Worm (Caenorhabditis elegans) whole organism, mixed stage, embryonic: ENCODE measurements around the gene C44E12.1.

Source experiments
- M03D4.4 ChIP-seq: sonication (generic microtip); optimal IDR thresholded peaks from 2 replicates; lab custom pipeline; 2017; ENCODE audit warnings: mild to moderate bottlenecking, missing genetic modification characterization, missing compliant biosample characterization
- bed-3 ChIP-seq: fragments of 200-800 bp; sonication (Bioruptor generic); optimal IDR thresholded peaks from 3 replicates; lab custom pipeline; 2018; ENCODE audit warnings: mild to moderate bottlenecking, missing genetic modification characterization, moderate library complexity, missing compliant biosample characterization
- blmp-1 ChIP-seq: fragments of 150-350 bp; optimal IDR thresholded peaks from 2 replicates; lab custom pipeline; 2014; ENCODE audit warnings: missing biosample characterization, missing genetic modification characterization
- ceh-39 ChIP-seq: fragments of 150-350 bp; optimal IDR thresholded peaks from 2 replicates; lab custom pipeline; 2014; ENCODE audit warnings: missing biosample characterization, missing genetic modification characterization
- ceh-43 ChIP-seq: fragments of 200-800 bp; sonication (Bioruptor generic); optimal IDR thresholded peaks from 2 replicates; lab custom pipeline; 2018; ENCODE audit warnings: mild to moderate bottlenecking, missing genetic modification characterization, moderate library complexity, missing compliant biosample characterization
- ceh-83 ChIP-seq: fragments of 200-800 bp; sonication (Bioruptor generic); optimal IDR thresholded peaks from 2 replicates; lab custom pipeline; 2018; ENCODE audit warnings: mild to moderate bottlenecking, missing genetic modification characterization, missing compliant biosample characterization
- ces-1 ChIP-seq: fragments of 150-350 bp; optimal IDR thresholded peaks from 2 replicates; lab custom pipeline; 2014; ENCODE audit warnings: missing biosample characterization, missing genetic modification reagents, missing genetic modification characterization
- cnd-1 ChIP-seq: fragments of 200-800 bp; sonication (Bioruptor generic); optimal IDR thresholded peaks from 2 replicates; lab custom pipeline; 2018; ENCODE audit warnings: mild to moderate bottlenecking, missing genetic modification characterization, missing compliant biosample characterization
- drap-1 ChIP-seq: fragments of 200-800 bp; sonication (Bioruptor generic); optimal IDR thresholded peaks from 3 replicates; lab custom pipeline; 2018; ENCODE audit warnings: mild to moderate bottlenecking, missing genetic modification characterization, missing compliant biosample characterization
- elt-1 ChIP-seq: sonication (generic microtip); optimal IDR thresholded peaks from 2 replicates; lab custom pipeline; 2017; ENCODE audit warnings: missing genetic modification characterization, mild to moderate bottlenecking, missing compliant biosample characterization, antibody characterized with exemption, moderate library complexity, borderline replicate concordance; ENCODE audit not compliant: insufficient read depth
- elt-3 ChIP-seq: fragments of 150-350 bp; optimal IDR thresholded peaks from 2 replicates; lab custom pipeline; 2014; ENCODE audit warnings: missing biosample characterization, missing genetic modification characterization
- ham-2 ChIP-seq: fragments of 200-800 bp; sonication (Bioruptor generic); optimal IDR thresholded peaks from 2 replicates; lab custom pipeline; 2018; ENCODE audit warnings: mild to moderate bottlenecking, missing genetic modification characterization, missing compliant biosample characterization
- hlh-1 ChIP-seq: fragments of 150-350 bp; optimal IDR thresholded peaks from 2 replicates; lab custom pipeline; 2014; ENCODE audit warnings: missing biosample characterization, missing genetic modification reagents, missing genetic modification characterization
- lsy-2 ChIP-seq: fragments of 150-350 bp; optimal IDR thresholded peaks from 2 replicates; lab custom pipeline; 2014; ENCODE audit warnings: missing biosample characterization, missing genetic modification characterization
- mab-5 ChIP-seq: fragments of 150-350 bp; optimal IDR thresholded peaks from 2 replicates; lab custom pipeline; 2014; ENCODE audit warnings: missing biosample characterization, missing genetic modification characterization
- mep-1 ChIP-seq: fragments of 150-350 bp; optimal IDR thresholded peaks from 2 replicates; lab custom pipeline; 2017; ENCODE audit warnings: missing biosample characterization, missing genetic modification reagents, missing genetic modification characterization, inconsistent platforms
- nhr-12 ChIP-seq: fragments of 150-350 bp; optimal IDR thresholded peaks from 2 replicates; lab custom pipeline; 2014; ENCODE audit warnings: missing biosample characterization, missing genetic modification characterization
- nhr-2 ChIP-seq: fragments of 150-350 bp; optimal IDR thresholded peaks from 2 replicates; lab custom pipeline; 2014; ENCODE audit warnings: missing biosample characterization, missing genetic modification characterization
- nhr-237 ChIP-seq: fragments of 150-350 bp; optimal IDR thresholded peaks from 2 replicates; lab custom pipeline; 2014; ENCODE audit warnings: missing biosample characterization, missing genetic modification characterization
- nhr-28 ChIP-seq: fragments of 150-350 bp; optimal IDR thresholded peaks from 2 replicates; lab custom pipeline; 2014; ENCODE audit warnings: missing biosample characterization, missing genetic modification characterization
- nhr-76 ChIP-seq: sonication (generic microtip); optimal IDR thresholded peaks from 2 replicates; lab custom pipeline; 2017; ENCODE audit warnings: missing biosample characterization, missing genetic modification characterization
- pha-4 ChIP-seq: fragments of 150-350 bp; optimal IDR thresholded peaks from 2 replicates; lab custom pipeline; 2018; ENCODE audit warnings: missing biosample characterization, missing genetic modification reagents, missing genetic modification characterization
- sem-2 ChIP-seq: fragments of 200-800 bp; sonication (Bioruptor generic); optimal IDR thresholded peaks from 2 replicates; lab custom pipeline; 2018; ENCODE audit warnings: mild to moderate bottlenecking, missing genetic modification characterization, missing compliant biosample characterization
- snpc-4 ChIP-seq: fragments of 150-350 bp; optimal IDR thresholded peaks from 2 replicates; lab custom pipeline; 2014; ENCODE audit warnings: missing biosample characterization, missing genetic modification characterization
- sptf-1 ChIP-seq: sonication (generic microtip); optimal IDR thresholded peaks from 2 replicates; lab custom pipeline; 2017; ENCODE audit warnings: mild to moderate bottlenecking, missing genetic modification characterization, moderate library complexity, missing compliant biosample characterization
- tbx-8 ChIP-seq: fragments of 200-800 bp; sonication (Bioruptor generic); optimal IDR thresholded peaks from 2 replicates; lab custom pipeline; 2018; ENCODE audit warnings: mild to moderate bottlenecking, missing genetic modification characterization, moderate library complexity, missing compliant biosample characterization
- unc-120 ChIP-seq: sonication (generic microtip); optimal IDR thresholded peaks from 2 replicates; lab custom pipeline; 2017; ENCODE audit warnings: missing genetic modification characterization, missing compliant biosample characterization; ENCODE audit not compliant: poor library complexity, severe bottlenecking
- unc-39 ChIP-seq: fragments of 150-350 bp; optimal IDR thresholded peaks from 2 replicates; lab custom pipeline; 2014; ENCODE audit warnings: missing biosample characterization, missing genetic modification characterization
- unc-62 ChIP-seq: fragments of 150-350 bp; optimal IDR thresholded peaks from 2 replicates; lab custom pipeline; 2014; ENCODE audit warnings: missing biosample characterization, missing genetic modification reagents, missing genetic modification characterization
- zip-8 ChIP-seq: fragments of 150-350 bp; optimal IDR thresholded peaks from 2 replicates; lab custom pipeline; 2014; ENCODE audit warnings: missing biosample characterization, missing genetic modification characterization
- ztf-11 ChIP-seq: fragments of 150-350 bp; optimal IDR thresholded peaks from 2 replicates; lab custom pipeline; 2014; ENCODE audit warnings: missing biosample characterization, missing genetic modification characterization

Gene C44E12.1

ce11 chrX:7586588-7586987 is 10.1 kb upstream of the C44E12.1 start:
- TF ChIP-seq blmp-1 (tag; lab: Kevin White, UChicago) = no peak
- no peak for TF ChIP-seq unc-39 (tag; lab: Kevin White, UChicago)
- no peak for TF ChIP-seq mep-1 (tag; lab: Kevin White, UChicago)
- no peak for TF ChIP-seq nhr-237 (tag; lab: Kevin White, UChicago)
- no peak for TF ChIP-seq zip-8 (tag; lab: Kevin White, UChicago)
- TF ChIP-seq bed-3 (GFP tag; lab: Kevin White, UChicago) = no peak
- no peak for TF ChIP-seq ham-2 (GFP tag; lab: Kevin White, UChicago)
- no peak for TF ChIP-seq sptf-1 (tag; lab: Kevin White, UChicago)
- no peak for TF ChIP-seq tbx-8
- TF ChIP-seq ceh-83 (GFP tag; lab: Kevin White, UChicago) = no peak
- TF ChIP-seq pha-4 = no peak
- TF ChIP-seq snpc-4 (tag; lab: Kevin White, UChicago) = no peak
- TF ChIP-seq lsy-2 (tag; lab: Kevin White, UChicago) = no peak
- no peak for TF ChIP-seq mab-5
- no peak for TF ChIP-seq unc-120 (tag; lab: Kevin White, UChicago)
- TF ChIP-seq M03D4.4 (tag; lab: Kevin White, UChicago) = no peak
- no peak for TF ChIP-seq unc-62 (GFP tag; lab: Kevin White, UChicago)

DNA sequence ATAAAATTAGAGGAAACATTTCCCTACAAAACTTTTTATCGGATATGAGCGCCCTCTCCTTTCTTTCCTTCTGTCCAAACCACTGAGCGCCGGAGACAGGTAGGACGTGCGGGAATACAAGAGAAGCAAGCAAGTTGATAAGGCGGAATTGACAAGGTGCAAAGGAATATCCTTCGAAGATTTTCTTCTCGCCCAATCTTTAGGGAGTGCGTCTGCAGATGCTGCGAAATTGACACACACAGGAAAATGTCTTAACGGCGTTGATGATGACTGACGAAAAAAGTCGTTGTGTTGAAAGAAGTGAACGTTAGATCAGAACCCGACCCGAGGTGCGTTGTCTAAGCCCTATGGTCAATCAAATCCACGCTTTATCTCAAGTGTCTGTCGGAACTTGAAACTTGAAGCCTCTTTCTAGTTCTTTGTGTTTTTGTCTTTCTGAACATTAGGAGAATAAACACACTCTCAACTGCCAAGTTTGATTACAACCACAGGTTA is 8.9 kb upstream of the C44E12.1 start:
- no peak for TF ChIP-seq elt-3
- TF ChIP-seq cnd-1 = no peak
- TF ChIP-seq mep-1 (tag; lab: Kevin White, UChicago) = no peak
- TF ChIP-seq nhr-237 (tag; lab: Kevin White, UChicago) = no peak
- no peak for TF ChIP-seq mab-5
- TF ChIP-seq sptf-1 (tag; lab: Kevin White, UChicago) = no peak
- TF ChIP-seq nhr-76 = no peak
- TF ChIP-seq snpc-4 (tag; lab: Kevin White, UChicago) = no peak
- TF ChIP-seq unc-62 (GFP tag; lab: Kevin White, UChicago) = no peak
- no peak for TF ChIP-seq bed-3 (GFP tag; lab: Kevin White, UChicago)
- no peak for TF ChIP-seq ceh-39 (tag; lab: Kevin White, UChicago)
- no peak for TF ChIP-seq nhr-28 (tag; lab: Kevin White, UChicago)
- no peak for TF ChIP-seq ham-2 (GFP tag; lab: Kevin White, UChicago)
- TF ChIP-seq sem-2 = no peak
- TF ChIP-seq, all 35 proteins: peak for 0

DNA sequence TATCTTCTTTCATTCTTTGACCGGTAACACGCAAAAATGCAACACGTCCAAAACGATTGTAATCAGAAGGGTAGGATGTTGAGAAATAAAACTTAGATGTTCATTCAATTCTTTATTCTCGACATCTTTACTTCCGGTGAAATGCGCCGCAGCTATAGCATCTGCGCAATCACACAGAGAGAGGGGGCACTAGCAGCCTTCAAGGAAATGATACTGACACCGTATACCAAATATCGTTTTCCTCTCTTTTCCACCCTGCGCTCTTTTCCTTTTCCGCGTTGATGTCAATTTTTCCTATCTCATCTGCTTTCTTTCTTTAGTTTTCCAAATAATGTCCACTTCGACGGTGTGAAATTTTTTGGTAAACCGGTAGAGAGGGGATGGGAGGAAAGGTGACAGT is 6.0 kb upstream of the C44E12.1 start:
- TF ChIP-seq nhr-76 (no peak), nhr-12 (no peak), unc-120 (tag; lab: Kevin White, UChicago) (no peak), elt-1 (no peak), snpc-4 (tag; lab: Kevin White, UChicago) (no peak), nhr-28 (tag; lab: Kevin White, UChicago) (no peak), tbx-8 (no peak), ceh-43 (GFP tag; lab: Kevin White, UChicago) (no peak), blmp-1 (tag; lab: Kevin White, UChicago) (no peak), drap-1 (GFP tag; lab: Kevin White, UChicago) (no peak), elt-3 (no peak), unc-39 (tag; lab: Kevin White, UChicago) (no peak), ham-2 (GFP tag; lab: Kevin White, UChicago) (no peak), nhr-237 (tag; lab: Kevin White, UChicago) (no peak), mab-5 (no peak), ceh-83 (GFP tag; lab: Kevin White, UChicago) (no peak), sptf-1 (tag; lab: Kevin White, UChicago) (no peak)
- TF ChIP-seq, all 35 proteins: peak for 0

ce11 chrX:7593931-7594544 is 2.7 kb upstream of the C44E12.1 start:
- no peak for TF ChIP-seq ztf-11 (tag; lab: Kevin White, UChicago)
- no peak for TF ChIP-seq sptf-1 (tag; lab: Kevin White, UChicago)
- no peak for TF ChIP-seq ces-1
- no peak for TF ChIP-seq hlh-1 (tag; lab: Kevin White, UChicago)
- TF ChIP-seq pha-4 = no peak
- no peak for TF ChIP-seq tbx-8

- TF ChIP-seq cnd-1 (no peak), tbx-8 (no peak), zip-8 (tag; lab: Kevin White, UChicago) (no peak), lsy-2 (tag; lab: Kevin White, UChicago) (no peak), unc-39 (tag; lab: Kevin White, UChicago) (no peak), ztf-11 (tag; lab: Kevin White, UChicago) (no peak), mab-5 (no peak), pha-4 (no peak), sptf-1 (tag; lab: Kevin White, UChicago) (no peak), mep-1 (tag; lab: Kevin White, UChicago) (no peak), nhr-28 (tag; lab: Kevin White, UChicago) (no peak), elt-1 (no peak), ceh-43 (GFP tag; lab: Kevin White, UChicago) (no peak), sem-2 (no peak), unc-120 (tag; lab: Kevin White, UChicago) (no peak), ces-1 (no peak), ceh-83 (GFP tag; lab: Kevin White, UChicago) (no peak), unc-62 (GFP tag; lab: Kevin White, UChicago) (no peak), blmp-1 (tag; lab: Kevin White, UChicago) (no peak), nhr-2 (tag; lab: Kevin White, UChicago) (no peak)
Measured at ce11 chrX:7596029-7596428, 698 bp upstream of the C44E12.1 start.
